Worm (Caenorhabditis elegans) whole organism, L2 larva: ENCODE results near the gene Y49A10A.2.
A peak's percentile ranks its signal among the peaks of the same experiment; 100 is the strongest.

Experiments
- C34F6.9 ChIP-seq: fragments of 150-350 bp; optimal IDR thresholded peaks from 2 replicates; lab custom pipeline; 2014; ENCODE audit warnings: missing biosample characterization, missing genetic modification characterization
- F13H6.1 ChIP-seq: sonication (generic microtip); optimal IDR thresholded peaks from 2 replicates; lab custom pipeline; 2016; ENCODE audit warnings: missing genetic modification characterization, missing compliant biosample characterization
- Y55F3AM.14 ChIP-seq: fragments of 200-800 bp; sonication (Bioruptor generic); optimal IDR thresholded peaks from 2 replicates; lab custom pipeline; 2018; ENCODE audit warnings: mild to moderate bottlenecking, missing genetic modification characterization, missing compliant biosample characterization
- ZK546.5 ChIP-seq: sonication (generic microtip); optimal IDR thresholded peaks from 2 replicates; lab custom pipeline; 2017; ENCODE audit warnings: missing biosample characterization, missing genetic modification characterization
- alr-1 ChIP-seq: fragments of 150-350 bp; optimal IDR thresholded peaks from 2 replicates; lab custom pipeline; 2014; ENCODE audit warnings: missing biosample characterization, missing genetic modification characterization
- aly-2 ChIP-seq: fragments of 150-350 bp; optimal IDR thresholded peaks from 2 replicates; lab custom pipeline; 2014; ENCODE audit warnings: missing biosample characterization, missing genetic modification characterization
- ama-1 ChIP-seq: fragments of 150-350 bp; optimal IDR thresholded peaks from 2 replicates; lab custom pipeline; 2018; ENCODE audit warnings: inconsistent platforms
- blmp-1 ChIP-seq: sonication (generic microtip); optimal IDR thresholded peaks from 2 replicates; lab custom pipeline; 2017; ENCODE audit warnings: missing genetic modification characterization, mild to moderate bottlenecking, missing compliant biosample characterization, antibody characterized with exemption, moderate library complexity; ENCODE audit not compliant: insufficient read depth
- ceh-16 ChIP-seq: fragments of 150-350 bp; optimal IDR thresholded peaks from 2 replicates; lab custom pipeline; 2014; ENCODE audit warnings: missing biosample characterization, missing genetic modification characterization
- crh-2 ChIP-seq: sonication (generic microtip); optimal IDR thresholded peaks from 2 replicates; lab custom pipeline; 2017; ENCODE audit warnings: missing biosample characterization, missing genetic modification characterization
- egl-27 ChIP-seq: sonication (generic microtip); optimal IDR thresholded peaks from 3 replicates; lab custom pipeline; 2017; ENCODE audit warnings: missing biosample characterization, missing genetic modification reagents, missing genetic modification characterization
- elt-1 ChIP-seq: fragments of 150-350 bp; optimal IDR thresholded peaks from 2 replicates; lab custom pipeline; 2014; ENCODE audit warnings: missing biosample characterization, missing genetic modification characterization
- fos-1 ChIP-seq: fragments of 150-350 bp; optimal IDR thresholded peaks from 2 replicates; lab custom pipeline; 2014; ENCODE audit warnings: missing biosample characterization, missing genetic modification characterization
- gmeb-1 ChIP-seq: fragments of 150-350 bp; optimal IDR thresholded peaks from 2 replicates; lab custom pipeline; 2014; ENCODE audit warnings: missing biosample characterization, missing genetic modification characterization
- lin-11 ChIP-seq: fragments of 150-350 bp; sonication (generic microtip); optimal IDR thresholded peaks from 2 replicates; lab custom pipeline; 2014; ENCODE audit warnings: missing biosample characterization, missing genetic modification characterization, inconsistent platforms, mixed read lengths
- lsy-2 ChIP-seq, 2 experiments: fragments of 150-350 bp in 1 of 2; sonication (generic microtip) in 1 of 2; optimal IDR thresholded peaks; 2 replicates each; lab custom pipeline; 2014 to 2017; ENCODE audit warnings: missing biosample characterization in 2 of 2, missing genetic modification characterization in 2 of 2
- mbf-1 ChIP-seq: sonication (generic microtip); optimal IDR thresholded peaks from 2 replicates; lab custom pipeline; 2017; ENCODE audit warnings: missing biosample characterization, missing genetic modification characterization
- mdl-1 ChIP-seq, 2 experiments: fragments of 150-350 bp in 1 of 2; sonication (generic microtip) in 1 of 2; optimal IDR thresholded peaks; 2 replicates each; lab custom pipeline; 2017; ENCODE audit warnings: missing biosample characterization in 2 of 2, missing genetic modification characterization in 2 of 2
- nhr-10 ChIP-seq: sonication (generic microtip); optimal IDR thresholded peaks from 2 replicates; lab custom pipeline; 2017; ENCODE audit warnings: missing biosample characterization, missing genetic modification characterization
- nhr-11 ChIP-seq: fragments of 150-350 bp; optimal IDR thresholded peaks from 2 replicates; lab custom pipeline; 2014; ENCODE audit warnings: missing biosample characterization, missing genetic modification characterization
- nhr-12 ChIP-seq: fragments of 150-350 bp; optimal IDR thresholded peaks from 2 replicates; lab custom pipeline; 2014; ENCODE audit warnings: missing biosample characterization, missing genetic modification characterization
- nhr-129 ChIP-seq: fragments of 150-350 bp; optimal IDR thresholded peaks from 2 replicates; lab custom pipeline; 2014; ENCODE audit warnings: missing biosample characterization, missing genetic modification characterization
- nhr-23 ChIP-seq: fragments of 150-350 bp; optimal IDR thresholded peaks from 2 replicates; lab custom pipeline; 2014; ENCODE audit warnings: missing biosample characterization, missing genetic modification reagents, missing genetic modification characterization
- nhr-237 ChIP-seq: fragments of 150-350 bp; optimal IDR thresholded peaks from 2 replicates; lab custom pipeline; 2014; ENCODE audit warnings: missing biosample characterization, missing genetic modification characterization
- nhr-25 ChIP-seq: fragments of 150-350 bp; sonication (generic microtip); optimal IDR thresholded peaks from 3 replicates; lab custom pipeline; 2014; ENCODE audit warnings: missing biosample characterization, missing genetic modification characterization
- nhr-6 ChIP-seq: fragments of 150-350 bp; optimal IDR thresholded peaks from 2 replicates; lab custom pipeline; 2014; ENCODE audit warnings: missing biosample characterization, missing genetic modification characterization
- nhr-77 ChIP-seq: fragments of 150-350 bp; optimal IDR thresholded peaks from 2 replicates; lab custom pipeline; 2014; ENCODE audit warnings: missing biosample characterization, missing genetic modification characterization
- peb-1 ChIP-seq: fragments of 150-350 bp; optimal IDR thresholded peaks from 2 replicates; lab custom pipeline; 2014; ENCODE audit warnings: missing biosample characterization, missing genetic modification characterization
- sem-4 ChIP-seq: fragments of 150-350 bp; optimal IDR thresholded peaks from 2 replicates; lab custom pipeline; 2014; ENCODE audit warnings: missing biosample characterization, missing genetic modification reagents, missing genetic modification characterization
- sma-9 ChIP-seq, 2 experiments: fragments of 150-350 bp in 1 of 2; sonication (generic microtip) in 1 of 2; optimal IDR thresholded peaks; 2 replicates each; lab custom pipeline; 2014 to 2016; ENCODE audit warnings: missing genetic modification characterization in 2 of 2, mild to moderate bottlenecking in 1 of 2, missing biosample characterization in 1 of 2, missing compliant biosample characterization in 1 of 2, missing genetic modification reagents in 1 of 2, moderate library complexity in 1 of 2
- snpc-4 ChIP-seq: fragments of 150-350 bp; optimal IDR thresholded peaks from 2 replicates; lab custom pipeline; 2014; ENCODE audit warnings: missing biosample characterization, missing genetic modification characterization
- unc-39 ChIP-seq: fragments of 150-350 bp; optimal IDR thresholded peaks from 2 replicates; lab custom pipeline; 2014; ENCODE audit warnings: missing biosample characterization, missing genetic modification characterization
- unc-55 ChIP-seq: fragments of 150-350 bp; sonication (generic microtip); optimal IDR thresholded peaks from 3 replicates; lab custom pipeline; 2014; ENCODE audit warnings: missing biosample characterization, missing genetic modification reagents, missing genetic modification characterization
- unc-62 ChIP-seq: fragments of 150-350 bp; optimal IDR thresholded peaks from 2 replicates; lab custom pipeline; 2014; ENCODE audit warnings: missing biosample characterization, missing genetic modification reagents, missing genetic modification characterization
- zag-1 ChIP-seq: fragments of 150-350 bp; optimal IDR thresholded peaks from 2 replicates; lab custom pipeline; 2014; ENCODE audit warnings: missing biosample characterization, missing genetic modification characterization
- ztf-1 ChIP-seq: fragments of 200-800 bp; sonication (Bioruptor generic); conservative IDR thresholded peaks from 2 replicates; pipeline ENCODE4 v1.3.6; 2022; ENCODE audit warnings: missing genetic modification characterization, missing compliant biosample characterization
- ztf-11 ChIP-seq: sonication (generic microtip); optimal IDR thresholded peaks from 2 replicates; lab custom pipeline; 2017; ENCODE audit warnings: missing biosample characterization, missing genetic modification characterization
- ztf-4 ChIP-seq: fragments of 150-350 bp; optimal IDR thresholded peaks from 2 replicates; lab custom pipeline; 2014; ENCODE audit warnings: missing biosample characterization, missing genetic modification characterization

Y49A10A.2 gene

DNA sequence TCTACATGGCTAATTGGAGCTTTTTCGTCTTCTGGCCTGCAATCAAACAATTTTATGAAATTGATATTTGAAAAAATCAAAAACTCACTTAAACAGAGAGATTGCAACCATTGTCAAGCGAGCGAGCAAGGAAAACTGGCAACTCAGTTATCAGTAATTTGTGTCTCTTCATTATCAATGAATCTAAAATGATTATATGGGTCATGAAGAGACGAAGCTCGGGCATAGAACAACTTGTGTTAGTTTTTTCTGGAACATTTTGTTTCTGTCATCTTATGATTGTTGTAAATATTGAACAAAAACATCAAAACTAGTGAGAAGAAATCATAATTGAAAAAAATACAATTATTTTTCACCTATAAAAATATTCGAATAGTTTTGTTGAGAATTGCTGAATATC, 31.5 kb downstream of the Y49A10A.2 start, which contains the start of gene R07E3.1:
TSS of gene R07E3.1 (minus strand) at position 176 of the 400 bp plus-strand sequence.
- TF ChIP-seq blmp-1 (tag; lab: Kevin White, UChicago) (no peak), gmeb-1 (tag; lab: Kevin White, UChicago) (peak; percentile 10), fos-1 (tag; lab: Kevin White, UChicago) (peak; percentile 59)

DNA sequence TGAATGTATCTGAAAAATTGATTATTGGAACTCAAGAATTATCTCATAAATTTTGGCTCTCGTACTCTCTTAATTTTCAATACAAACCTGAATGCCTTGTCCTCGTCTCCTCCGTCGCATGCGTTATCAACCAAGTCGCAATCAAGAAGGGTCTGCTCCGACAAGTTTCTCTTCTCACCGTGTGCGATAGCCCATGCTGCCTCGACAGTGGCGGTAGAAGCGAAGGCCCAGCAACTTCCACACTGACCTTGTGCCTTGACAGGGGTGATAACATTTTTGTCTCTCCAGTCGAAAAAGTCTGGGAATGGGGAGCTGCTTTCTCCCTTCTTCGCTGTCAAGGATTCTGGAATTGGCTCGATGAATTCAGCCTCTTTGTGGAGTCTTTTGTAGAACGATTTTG, 32.4 kb downstream of the Y49A10A.2 start:
- TF ChIP-seq egl-27 (tag; lab: Kevin White, UChicago) (no peak), fos-1 (tag; lab: Kevin White, UChicago) (peak; percentile 44), nhr-237 (tag; lab: Kevin White, UChicago) (no peak), sem-4 (tag; lab: Kevin White, UChicago) (no peak), sma-9 (GFP tag; optimal IDR thresholded peaks at IDR 0.05; lab: Kevin White, UChicago) (peak; percentile 2), sma-9 (tag; optimal IDR thresholded peaks at IDR 0.05; lab: Kevin White, UChicago) (no peak), gmeb-1 (tag; lab: Kevin White, UChicago) (no peak), peb-1 (tag; lab: Kevin White, UChicago) (no peak), ztf-4 (tag; lab: Kevin White, UChicago) (no peak), nhr-23 (no peak), Y55F3AM.14 (no peak)
- TF ChIP-seq, all 48 proteins: peak for 2

DNA sequence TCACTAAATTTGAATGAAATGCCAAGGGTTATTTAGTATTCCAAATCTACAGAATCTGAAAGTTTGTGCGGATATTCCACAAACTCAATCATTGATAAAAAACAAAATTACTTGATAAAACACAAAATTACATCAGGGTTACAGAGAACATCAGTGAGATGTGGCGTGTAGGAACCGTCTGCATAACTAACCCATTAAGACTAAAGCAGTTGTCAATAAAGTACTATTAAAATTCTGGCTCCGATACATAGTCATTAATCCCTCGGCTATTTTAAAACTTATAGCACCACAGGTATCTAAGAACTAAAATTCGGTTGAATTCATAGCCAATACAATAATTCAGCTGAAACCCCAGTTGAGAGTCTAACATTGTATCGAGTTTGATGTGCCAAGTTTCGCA, 33.7 kb downstream of the Y49A10A.2 start:
- peak; percentile 39 for TF ChIP-seq crh-2 (tag; lab: Kevin White, UChicago)
- TF ChIP-seq ztf-11 (tag; lab: Kevin White, UChicago), result no peak
- peak; percentile 35 for TF ChIP-seq nhr-129
- TF ChIP-seq sma-9 (GFP tag; optimal IDR thresholded peaks at IDR 0.05; lab: Kevin White, UChicago), result peak; percentile 7
- no peak for TF ChIP-seq sma-9 (tag; optimal IDR thresholded peaks at IDR 0.05; lab: Kevin White, UChicago)
- no peak for TF ChIP-seq gmeb-1 (tag; lab: Kevin White, UChicago)

DNA sequence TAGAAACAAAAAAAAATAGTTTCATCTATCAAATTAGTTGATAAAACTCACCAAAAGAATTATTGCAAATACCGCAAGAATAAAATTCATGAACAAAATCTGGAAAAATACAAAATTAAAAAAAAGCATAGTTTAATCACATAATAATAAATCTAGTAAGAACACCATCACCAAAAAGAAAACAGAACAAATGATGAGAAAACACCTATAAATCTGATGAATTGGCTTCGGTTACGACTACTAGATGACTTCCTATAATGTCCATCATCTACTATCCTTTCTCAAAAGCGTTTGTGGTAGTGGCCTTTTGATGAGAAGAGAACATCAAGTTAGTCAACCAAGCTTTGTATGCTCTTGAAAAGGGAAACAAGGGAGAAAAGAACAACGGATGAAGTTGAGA, 34.4 kb downstream of the Y49A10A.2 start, which contains the start of gene cut-5:
TSS of gene cut-5 (minus strand) at position 101 of the 400 bp plus-strand sequence.
- TF ChIP-seq ZK546.5 (no peak), unc-39 (tag; lab: Kevin White, UChicago) (no peak), aly-2 (tag; lab: Kevin White, UChicago) (no peak), mbf-1 (tag; lab: Kevin White, UChicago) (no peak), blmp-1 (tag; lab: Kevin White, UChicago) (no peak), nhr-129 (no peak), lin-11 (no peak), C34F6.9 (tag; lab: Kevin White, UChicago) (no peak), alr-1 (tag; lab: Kevin White, UChicago) (no peak), ceh-16 (tag; lab: Kevin White, UChicago) (no peak), nhr-23 (no peak), unc-62 (GFP tag; lab: Kevin White, UChicago) (no peak), nhr-77 (no peak), zag-1 (no peak), crh-2 (tag; lab: Kevin White, UChicago) (no peak), gmeb-1 (tag; lab: Kevin White, UChicago) (no peak), unc-55 (GFP tag; lab: Kevin White, UChicago) (no peak), nhr-25 (tag; lab: Kevin White, UChicago) (no peak), nhr-12 (tag; lab: Kevin White, UChicago) (no peak), ama-1 (no peak)

DNA sequence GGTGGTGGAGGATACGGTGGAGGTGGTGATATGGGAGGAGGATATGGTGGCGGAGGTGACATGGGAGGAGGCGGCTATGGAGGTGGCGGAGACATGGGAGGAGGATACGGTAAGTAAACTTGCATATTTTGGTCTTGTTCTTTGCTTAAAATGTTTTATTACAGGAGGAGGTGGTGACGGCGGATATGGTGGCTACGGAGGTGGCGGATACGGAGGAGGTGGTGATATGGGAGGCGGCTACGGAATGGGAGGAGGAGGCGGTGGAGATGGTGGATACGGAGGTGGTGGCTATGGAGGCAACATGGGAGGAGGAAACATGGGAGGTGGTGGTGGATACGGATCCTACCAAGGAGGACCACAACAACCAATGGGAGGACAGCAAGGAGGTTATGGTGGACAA, 35.9 kb downstream of the Y49A10A.2 start:
- TF ChIP-seq mdl-1 (tag; optimal IDR thresholded peaks at IDR 0.05; lab: Kevin White, UChicago), result no peak
- TF ChIP-seq egl-27 (tag; lab: Kevin White, UChicago), result no peak
- TF ChIP-seq nhr-10, result no peak
- no peak for TF ChIP-seq lsy-2 (tag; optimal IDR thresholded peaks at IDR 0.05; lab: Kevin White, UChicago)
- no peak for TF ChIP-seq unc-62 (GFP tag; lab: Kevin White, UChicago)
- TF ChIP-seq unc-55 (GFP tag; lab: Kevin White, UChicago), result no peak
- TF ChIP-seq ztf-1 (GFP tag; lab: Robert Waterston, UW), result no peak
- no peak for TF ChIP-seq snpc-4 (tag; lab: Kevin White, UChicago)
- no peak for TF ChIP-seq F13H6.1 (tag; lab: Kevin White, UChicago)
- TF ChIP-seq elt-1 (tag; lab: Kevin White, UChicago), result no peak
- TF ChIP-seq nhr-129, result no peak
- TF ChIP-seq nhr-11 (tag; lab: Kevin White, UChicago), result no peak
- no peak for TF ChIP-seq sem-4 (tag; lab: Kevin White, UChicago)
- TF ChIP-seq nhr-23, result no peak
- no peak for TF ChIP-seq blmp-1 (tag; lab: Kevin White, UChicago)
- TF ChIP-seq nhr-6, result no peak
